Fruit fly (Drosophila melanogaster): ENCODE data around the gene CG32576.
A peak's percentile ranks its signal among the peaks of the same experiment; 100 is the strongest.

Gene CG32576

DNA sequence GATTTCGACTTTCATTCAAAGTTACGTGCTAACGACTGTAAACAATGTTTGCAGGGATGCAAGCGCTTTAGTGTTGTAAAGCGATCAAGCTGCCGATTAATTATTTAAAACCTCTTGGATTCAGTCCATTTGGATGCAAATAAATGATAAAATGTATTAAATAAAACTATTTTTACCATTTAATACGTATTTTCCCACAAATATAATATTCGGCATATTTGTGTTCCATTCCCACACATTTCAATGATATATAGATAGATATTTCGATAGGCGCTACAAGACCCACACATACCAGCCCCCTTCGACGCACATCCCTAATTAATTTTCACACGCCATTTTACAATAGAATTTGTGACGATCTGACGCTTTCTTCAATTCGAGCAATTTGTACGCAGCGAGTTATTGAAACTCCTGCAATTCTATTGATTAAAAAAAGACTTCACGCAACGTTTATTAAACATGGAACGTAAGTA, at the start of gene CG32576, which contains the start of gene caz:
Gene CG32576, minus strand, starts transcription at position 42 of the 473 bp plus-strand sequence.
Gene caz, plus strand, starts transcription at position 319 of the 473 bp plus-strand sequence.
- TF ChIP-seq CG12768 (GFP tag; optimal IDR thresholded peaks at IDR 0.05) (no peak), CG5204 (GFP tag; optimal IDR thresholded peaks at IDR 0.05) (no peak), Mnt (GFP tag; optimal IDR thresholded peaks at IDR 0.05) (peak; percentile 73), cic (GFP tag; optimal IDR thresholded peaks at IDR 0.05) (peak; percentile 59), tj (GFP tag; optimal IDR thresholded peaks at IDR 0.05) (peak; percentile 76), CG33017 (tag; optimal IDR thresholded peaks at IDR 0.05) (no peak), cnc (optimal IDR thresholded peaks at IDR 0.05) (no peak), CG7101 (tag; optimal IDR thresholded peaks at IDR 0.05) (peak; percentile 80), ovo (GFP tag; optimal IDR thresholded peaks at IDR 0.05) (peak; percentile 71), toe (GFP tag; optimal IDR thresholded peaks at IDR 0.05) (no peak), pad (GFP tag; optimal IDR thresholded peaks at IDR 0.05) (peak; percentile 68), CG14711 (tag; optimal IDR thresholded peaks at IDR 0.05) (peak; percentile 64), kay (GFP tag; ENCODE audit: borderline replicate concordance) (no peak), Clk (GFP tag; optimal IDR thresholded peaks at IDR 0.05) (no peak), Crg-1 (GFP tag; optimal IDR thresholded peaks at IDR 0.05) (peak; percentile 89), CG1620 (GFP tag; optimal IDR thresholded peaks at IDR 0.05) (peak; percentile 71), CG11617 (GFP tag; optimal IDR thresholded peaks at IDR 0.05) (peak; percentile 68), CG7045 (GFP tag; optimal IDR thresholded peaks at IDR 0.05) (no peak), bab1 (GFP tag; optimal IDR thresholded peaks at IDR 0.05) (peak; percentile 48)

dm6 chrX:16335107-16335642, 46.8 kb upstream of the CG32576 start:
- peak; percentile 28 for TF ChIP-seq cic (GFP tag; optimal IDR thresholded peaks at IDR 0.05)
- TF ChIP-seq CG11617 (GFP tag; optimal IDR thresholded peaks at IDR 0.05): peak; percentile 89
- TF ChIP-seq Mnt (GFP tag; optimal IDR thresholded peaks at IDR 0.05): peak; percentile 89
- TF ChIP-seq Hr96 (GFP tag; optimal IDR thresholded peaks at IDR 0.05): no peak
- peak; percentile 70 for TF ChIP-seq ovo (GFP tag; optimal IDR thresholded peaks at IDR 0.05)
- TF ChIP-seq CG5204 (GFP tag; optimal IDR thresholded peaks at IDR 0.05): peak; percentile 70
- TF ChIP-seq CG1620 (GFP tag; optimal IDR thresholded peaks at IDR 0.05): peak; percentile 57
- peak; percentile 64 for TF ChIP-seq CG33017 (tag; optimal IDR thresholded peaks at IDR 0.05)
- peak; percentile 62 for TF ChIP-seq bab1 (GFP tag; optimal IDR thresholded peaks at IDR 0.05)
- peak; percentile 53 for TF ChIP-seq pad (GFP tag; optimal IDR thresholded peaks at IDR 0.05)
- no peak for TF ChIP-seq Clk (GFP tag; optimal IDR thresholded peaks at IDR 0.05)
- peak; percentile 65 for TF ChIP-seq CG12768 (GFP tag; optimal IDR thresholded peaks at IDR 0.05)
- TF ChIP-seq CG7045 (GFP tag; optimal IDR thresholded peaks at IDR 0.05): peak; percentile 58
- TF ChIP-seq cnc (optimal IDR thresholded peaks at IDR 0.05): no peak
- peak; percentile 75 for TF ChIP-seq tj (GFP tag; optimal IDR thresholded peaks at IDR 0.05)
- TF ChIP-seq toe (GFP tag; optimal IDR thresholded peaks at IDR 0.05): peak; percentile 51
- TF ChIP-seq Crg-1 (GFP tag; optimal IDR thresholded peaks at IDR 0.05): peak; percentile 79
- peak; percentile 47 for TF ChIP-seq kay (GFP tag; ENCODE audit: borderline replicate concordance)
- peak; percentile 86 for TF ChIP-seq CG7101 (tag; optimal IDR thresholded peaks at IDR 0.05)
- peak; percentile 75 for TF ChIP-seq CG14711 (tag; optimal IDR thresholded peaks at IDR 0.05)

DNA sequence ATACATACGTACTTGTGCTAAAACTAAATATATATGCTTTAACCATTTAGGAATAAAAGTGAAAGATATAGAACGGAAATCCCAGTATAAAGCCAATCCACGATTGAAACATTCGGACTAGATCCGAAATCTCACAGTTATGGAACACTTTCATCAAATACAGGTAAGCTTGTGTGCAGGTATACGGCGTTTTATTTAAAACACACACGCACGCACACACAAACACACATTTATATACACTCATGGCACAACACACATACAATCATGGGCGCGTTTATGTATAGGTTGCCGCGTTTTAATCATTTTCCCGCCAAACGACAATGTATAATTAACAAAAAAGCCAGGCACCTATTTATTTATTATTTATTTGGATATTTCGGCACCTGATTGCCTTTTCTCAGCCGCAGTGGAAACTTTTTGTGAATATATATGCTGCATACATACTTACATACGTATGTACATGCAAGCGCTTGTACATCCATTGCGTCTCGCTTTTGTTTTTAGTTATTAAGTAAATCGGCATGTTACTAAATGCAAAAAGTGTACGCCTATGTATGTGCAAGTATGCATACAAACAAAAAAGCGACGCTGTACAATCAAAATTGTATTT, 46.0 kb upstream of the CG32576 start:
- TF ChIP-seq Mnt (GFP tag; optimal IDR thresholded peaks at IDR 0.05): peak; percentile 43
- TF ChIP-seq cic (GFP tag; optimal IDR thresholded peaks at IDR 0.05): peak; percentile 20
- TF ChIP-seq CG7101 (tag; optimal IDR thresholded peaks at IDR 0.05): no peak

dm6 chrX:16333434-16334141, 45.3 kb upstream of the CG32576 start, which contains the start of the genes CG9921 and Dsp1:
CG9921 (minus strand) TSS chrX:16333600.
Dsp1 (plus strand) TSS chrX:16333612.
- no peak for TF ChIP-seq toe (GFP tag; optimal IDR thresholded peaks at IDR 0.05)
- no peak for TF ChIP-seq tj (GFP tag; optimal IDR thresholded peaks at IDR 0.05)
- TF ChIP-seq Mnt (GFP tag; optimal IDR thresholded peaks at IDR 0.05): peak; percentile 93
- TF ChIP-seq bab1 (GFP tag; optimal IDR thresholded peaks at IDR 0.05): peak; percentile 24
- peak; percentile 16 for TF ChIP-seq CG1620 (GFP tag; optimal IDR thresholded peaks at IDR 0.05)
- TF ChIP-seq Clk (GFP tag; optimal IDR thresholded peaks at IDR 0.05): no peak
- peak; percentile 1 for TF ChIP-seq CG7101 (tag; optimal IDR thresholded peaks at IDR 0.05)
- peak; percentile 96 for TF ChIP-seq cic (GFP tag; optimal IDR thresholded peaks at IDR 0.05)
- no peak for TF ChIP-seq Crg-1 (GFP tag; optimal IDR thresholded peaks at IDR 0.05)
- peak; percentile 13 for TF ChIP-seq ovo (GFP tag; optimal IDR thresholded peaks at IDR 0.05)
- no peak for TF ChIP-seq CG5204 (GFP tag; optimal IDR thresholded peaks at IDR 0.05)
- TF ChIP-seq kay (GFP tag; ENCODE audit: borderline replicate concordance): peak; percentile 6
- TF ChIP-seq pad (GFP tag; optimal IDR thresholded peaks at IDR 0.05): no peak
- no peak for TF ChIP-seq CG11617 (GFP tag; optimal IDR thresholded peaks at IDR 0.05)
- no peak for TF ChIP-seq CG33017 (tag; optimal IDR thresholded peaks at IDR 0.05)
- peak; percentile 22 for TF ChIP-seq CG14711 (tag; optimal IDR thresholded peaks at IDR 0.05)
- no peak for TF ChIP-seq CG7045 (GFP tag; optimal IDR thresholded peaks at IDR 0.05)
- TF ChIP-seq cnc (optimal IDR thresholded peaks at IDR 0.05): no peak
- TF ChIP-seq CG12768 (GFP tag; optimal IDR thresholded peaks at IDR 0.05): peak; percentile 38
- peak; percentile 20 for TF ChIP-seq Hr96 (GFP tag; optimal IDR thresholded peaks at IDR 0.05)

DNA sequence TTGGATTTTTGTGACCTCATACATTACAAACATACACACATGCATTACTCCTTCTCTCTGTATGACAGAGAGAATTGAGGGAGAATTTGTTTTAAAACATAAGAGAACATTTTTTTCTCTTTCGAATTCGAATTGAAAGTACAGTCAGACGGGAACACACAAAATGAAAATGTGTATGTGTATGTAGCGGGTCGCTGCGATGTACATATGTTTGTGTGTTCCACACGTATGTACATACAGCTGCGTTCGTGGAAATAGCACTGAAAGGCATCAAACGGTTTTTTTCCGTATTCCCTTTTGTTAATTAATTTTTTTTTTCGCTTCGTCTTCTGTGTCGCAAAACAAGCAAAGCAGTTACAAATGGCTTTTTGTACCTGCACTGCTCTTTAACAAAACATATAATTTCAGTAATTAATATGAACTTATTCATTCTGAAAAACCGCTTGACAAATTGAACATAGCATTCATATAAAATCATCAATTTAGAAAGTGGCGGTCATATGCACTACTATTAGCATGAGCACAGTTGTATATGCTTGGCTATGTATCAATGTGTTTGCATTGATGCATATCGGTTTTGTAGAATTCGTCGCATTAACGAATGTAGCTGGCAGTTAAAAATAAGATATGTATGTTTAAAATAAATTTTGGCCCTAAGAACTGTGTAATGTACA, 44.4 kb upstream of the CG32576 start:
- TF ChIP-seq cic (GFP tag; optimal IDR thresholded peaks at IDR 0.05) (peak; percentile 83), pad (GFP tag; optimal IDR thresholded peaks at IDR 0.05) (peak; percentile 91), Clk (GFP tag; optimal IDR thresholded peaks at IDR 0.05) (peak; percentile 84), Hr96 (GFP tag; optimal IDR thresholded peaks at IDR 0.05) (no peak), CG12768 (GFP tag; optimal IDR thresholded peaks at IDR 0.05) (peak; percentile 95), Crg-1 (GFP tag; optimal IDR thresholded peaks at IDR 0.05) (peak; percentile 92), Mnt (GFP tag; optimal IDR thresholded peaks at IDR 0.05) (peak; percentile 88), CG5204 (GFP tag; optimal IDR thresholded peaks at IDR 0.05) (peak; percentile 94), kay (GFP tag; ENCODE audit: borderline replicate concordance) (peak; percentile 80), bab1 (GFP tag; optimal IDR thresholded peaks at IDR 0.05) (peak; percentile 95), CG1620 (GFP tag; optimal IDR thresholded peaks at IDR 0.05) (peak; percentile 82), toe (GFP tag; optimal IDR thresholded peaks at IDR 0.05) (peak; percentile 83), CG14711 (tag; optimal IDR thresholded peaks at IDR 0.05) (peak; percentile 94), ovo (GFP tag; optimal IDR thresholded peaks at IDR 0.05) (peak; percentile 95), CG11617 (GFP tag; optimal IDR thresholded peaks at IDR 0.05) (peak; percentile 98), tj (GFP tag; optimal IDR thresholded peaks at IDR 0.05) (peak; percentile 85), cnc (optimal IDR thresholded peaks at IDR 0.05) (no peak), CG7045 (GFP tag; optimal IDR thresholded peaks at IDR 0.05) (peak; percentile 95), CG7101 (tag; optimal IDR thresholded peaks at IDR 0.05) (peak; percentile 98), CG33017 (tag; optimal IDR thresholded peaks at IDR 0.05) (peak; percentile 95)
